Fruit fly (Drosophila melanogaster) whole organism, embryonic: ENCODE measurements around the gene CG11617.
A peak's percentile ranks its signal among the peaks of the same experiment; 100 is the strongest.

Source experiments
- Ada2b ChIP-seq: fragments of 200-800 bp; sonication (Bioruptor generic); IDR thresholded peaks from 2 replicates; pipeline ENCODE4 v1.3.6; 2022; ENCODE audit warnings: missing biosample characterization, missing genetic modification characterization
- Adf1 ChIP-seq: fragments of 200-800 bp; sonication (Bioruptor generic); IDR thresholded peaks from 2 replicates; pipeline ENCODE4 v1.3.6; 2022; ENCODE audit warnings: missing biosample characterization, missing genetic modification characterization
- BEAF-32 ChIP-seq: fragments of 200-800 bp; sonication (Bioruptor generic); optimal IDR thresholded peaks from 3 replicates; lab custom pipeline; 2017; ENCODE audit warnings: missing biosample characterization, missing genetic modification characterization, mild to moderate bottlenecking, moderate library complexity, missing genetic modification reagents
- C15 ChIP-seq: fragments of 200-800 bp; sonication (Bioruptor generic); IDR thresholded peaks from 3 replicates; pipeline ENCODE4 v1.3.6; 2022; ENCODE audit warnings: missing biosample characterization, missing genetic modification characterization
- CG10274 ChIP-seq: fragments of 200-800 bp; sonication (Bioruptor generic); optimal IDR thresholded peaks from 3 replicates; lab custom pipeline; 2017; ENCODE audit warnings: missing biosample characterization, mild to moderate bottlenecking, missing genetic modification characterization
- CG12104 ChIP-seq: fragments of 200-800 bp; sonication (Bioruptor generic); optimal IDR thresholded peaks from 3 replicates; lab custom pipeline; 2016; ENCODE audit warnings: missing biosample characterization, missing genetic modification characterization
- CG12299 ChIP-seq: fragments of 200-800 bp; sonication (Bioruptor generic); optimal IDR thresholded peaks from 2 replicates; lab custom pipeline; 2018; ENCODE audit warnings: missing biosample characterization, mild to moderate bottlenecking, missing genetic modification characterization
- CG1233 ChIP-seq: fragments of 200-800 bp; sonication (Bioruptor generic); optimal IDR thresholded peaks from 4 replicates; lab custom pipeline; 2018; ENCODE audit warnings: missing biosample characterization, mild to moderate bottlenecking, missing genetic modification characterization
- CG12942 ChIP-seq: fragments of 200-800 bp; sonication (Bioruptor generic); optimal IDR thresholded peaks from 3 replicates; lab custom pipeline; 2016; ENCODE audit warnings: missing biosample characterization, missing genetic modification characterization
- CG14441 ChIP-seq: fragments of 200-800 bp; sonication (Bioruptor generic); IDR thresholded peaks from 2 replicates; pipeline ENCODE4 v1.3.6; 2022; ENCODE audit warnings: missing biosample characterization, missing genetic modification characterization
- CG14667 ChIP-seq: fragments of 200-800 bp; sonication (Bioruptor generic); IDR thresholded peaks from 2 replicates; pipeline ENCODE4 v1.3.6; 2022; ENCODE audit warnings: missing biosample characterization, missing genetic modification characterization
- CG15696 ChIP-seq: fragments of 200-800 bp; sonication (Bioruptor generic); optimal IDR thresholded peaks from 2 replicates; lab custom pipeline; 2019; ENCODE audit warnings: missing biosample characterization, mild to moderate bottlenecking, missing genetic modification characterization, moderate library complexity
- CG17612 ChIP-seq: fragments of 200-800 bp; sonication (Bioruptor generic); IDR thresholded peaks from 2 replicates; pipeline ENCODE4 v1.3.6; 2022; ENCODE audit warnings: missing biosample characterization, missing genetic modification characterization
- CG1792 ChIP-seq: fragments of 200-800 bp; sonication (Bioruptor generic); optimal IDR thresholded peaks from 2 replicates; lab custom pipeline; 2016; ENCODE audit warnings: missing biosample characterization, missing genetic modification characterization
- CG18262 ChIP-seq: fragments of 200-800 bp; optimal IDR thresholded peaks from 3 replicates; lab custom pipeline; 2019; ENCODE audit warnings: missing biosample characterization, mild to moderate bottlenecking, missing genetic modification characterization, moderate library complexity
- CG31441 ChIP-seq: fragments of 200-800 bp; sonication (Bioruptor generic); IDR thresholded peaks from 2 replicates; pipeline ENCODE4 v1.3.6; 2022; ENCODE audit warnings: missing biosample characterization, missing genetic modification characterization
- CG3281 ChIP-seq: fragments of 200-800 bp; sonication (Bioruptor generic); optimal IDR thresholded peaks from 3 replicates; lab custom pipeline; 2017; ENCODE audit warnings: missing biosample characterization, mild to moderate bottlenecking, missing genetic modification characterization
- CG5180 ChIP-seq: fragments of 200-800 bp; sonication (Bioruptor generic); optimal IDR thresholded peaks from 3 replicates; lab custom pipeline; 2017; ENCODE audit warnings: missing biosample characterization, missing genetic modification characterization, mild to moderate bottlenecking, moderate library complexity, missing genetic modification reagents
- CG5245 ChIP-seq: fragments of 200-800 bp; sonication (Bioruptor generic); optimal IDR thresholded peaks from 3 replicates; lab custom pipeline; 2016; ENCODE audit warnings: missing biosample characterization, missing genetic modification characterization
- CG6175 ChIP-seq: fragments of 200-800 bp; sonication (Bioruptor generic); IDR thresholded peaks from 3 replicates; pipeline ENCODE4 v1.3.6; 2022; ENCODE audit warnings: missing biosample characterization, missing genetic modification characterization
- CG6683 ChIP-seq: fragments of 200-800 bp; sonication (Bioruptor generic); optimal IDR thresholded peaks from 2 replicates; lab custom pipeline; 2017; ENCODE audit warnings: missing biosample characterization, mild to moderate bottlenecking, missing genetic modification characterization, missing genetic modification reagents
- CG7372 ChIP-seq: fragments of 200-800 bp; sonication (Bioruptor generic); IDR thresholded peaks from 2 replicates; pipeline ENCODE4 v1.3.6; 2022; ENCODE audit warnings: missing biosample characterization, missing genetic modification characterization
- CG7928 ChIP-seq: fragments of 200-800 bp; sonication (Bioruptor generic); optimal IDR thresholded peaks from 2 replicates; lab custom pipeline; 2017; ENCODE audit warnings: missing biosample characterization, mild to moderate bottlenecking, missing genetic modification characterization
- CTCF ChIP-seq: fragments of 200-800 bp; sonication (Bioruptor generic); optimal IDR thresholded peaks from 2 replicates; lab custom pipeline; 2017; ENCODE audit warnings: missing biosample characterization, mild to moderate bottlenecking, missing genetic modification characterization, moderate library complexity
- CrebB ChIP-seq: fragments of 200-800 bp; sonication (Bioruptor generic); optimal IDR thresholded peaks from 3 replicates; lab custom pipeline; 2018; ENCODE audit warnings: missing biosample characterization, mild to moderate bottlenecking, missing genetic modification characterization
- Dip3 ChIP-seq: fragments of 200-800 bp; sonication (Bioruptor generic); optimal IDR thresholded peaks from 3 replicates; lab custom pipeline; 2016; ENCODE audit warnings: missing biosample characterization, missing genetic modification characterization
- Doc3 ChIP-seq: fragments of 200-800 bp; sonication (Bioruptor generic); IDR thresholded peaks from 3 replicates; pipeline ENCODE4 v1.3.6; 2022; ENCODE audit warnings: missing biosample characterization, missing genetic modification characterization; ENCODE audit not compliant: partially characterized antibody
- Fer2 ChIP-seq: fragments of 200-800 bp; sonication (Bioruptor generic); optimal IDR thresholded peaks from 2 replicates; lab custom pipeline; 2018; ENCODE audit warnings: missing biosample characterization, mild to moderate bottlenecking, missing genetic modification characterization, moderate library complexity
- Gsc ChIP-seq: fragments of 200-800 bp; sonication (Bioruptor generic); IDR thresholded peaks from 2 replicates; pipeline ENCODE4 v1.3.6; 2022; ENCODE audit warnings: missing biosample characterization, missing genetic modification characterization
- H2.0 ChIP-seq: fragments of 200-800 bp; sonication (Bioruptor generic); IDR thresholded peaks from 2 replicates; pipeline ENCODE4 v1.3.6; 2022; ENCODE audit warnings: missing biosample characterization, missing genetic modification characterization
- Hr39 ChIP-seq: fragments of >200 bp; optimal IDR thresholded peaks from 2 replicates; lab custom pipeline; 2017
- NC2β ChIP-seq: fragments of 200-800 bp; sonication (Bioruptor generic); optimal IDR thresholded peaks from 2 replicates; lab custom pipeline; 2016; ENCODE audit warnings: missing biosample characterization, missing genetic modification characterization
- Nf-YA ChIP-seq: fragments of 200-800 bp; sonication (Bioruptor generic); IDR thresholded peaks from 2 replicates; pipeline ENCODE4 v1.3.6; 2022; ENCODE audit warnings: missing biosample characterization, missing genetic modification characterization
- Rx ChIP-seq: fragments of 200-800 bp; sonication (Bioruptor generic); IDR thresholded peaks from 2 replicates; pipeline ENCODE4 v1.3.6; 2022; ENCODE audit warnings: missing biosample characterization, missing genetic modification characterization
- ac ChIP-seq: fragments of 200-800 bp; sonication (Bioruptor generic); optimal IDR thresholded peaks from 3 replicates; lab custom pipeline; 2017; ENCODE audit warnings: missing biosample characterization, mild to moderate bottlenecking, missing genetic modification characterization
- croc ChIP-seq: fragments of 200-800 bp; sonication (Bioruptor generic); conservative IDR thresholded peaks from 3 replicates; pipeline ENCODE4 v1.3.6; 2022; ENCODE audit warnings: missing biosample characterization, missing genetic modification characterization
- gsb-n ChIP-seq: fragments of 200-800 bp; sonication (Bioruptor generic); optimal IDR thresholded peaks from 3 replicates; lab custom pipeline; 2018; ENCODE audit warnings: missing biosample characterization, mild to moderate bottlenecking, missing genetic modification characterization
- inv ChIP-seq: fragments of 200-800 bp; sonication (Bioruptor generic); IDR thresholded peaks from 2 replicates; pipeline ENCODE4 v1.3.6; 2022; ENCODE audit warnings: missing biosample characterization, missing genetic modification characterization; ENCODE audit not compliant: partially characterized antibody
- kah ChIP-seq: fragments of 200-800 bp; sonication (Bioruptor generic); optimal IDR thresholded peaks from 2 replicates; lab custom pipeline; 2018; ENCODE audit warnings: missing biosample characterization, mild to moderate bottlenecking, missing genetic modification characterization
- kni ChIP-seq: fragments of 200-800 bp; sonication (Bioruptor generic); optimal IDR thresholded peaks from 3 replicates; lab custom pipeline; 2017; ENCODE audit warnings: mild to moderate bottlenecking, missing biosample characterization, missing genetic modification reagents, missing genetic modification characterization
- pita ChIP-seq: fragments of 200-800 bp; sonication (Bioruptor generic); optimal IDR thresholded peaks from 2 replicates; lab custom pipeline; 2017; ENCODE audit warnings: missing biosample characterization, mild to moderate bottlenecking, missing genetic modification characterization
- psq ChIP-seq: fragments of 200-800 bp; sonication (Bioruptor generic); optimal IDR thresholded peaks from 2 replicates; lab custom pipeline; 2017; ENCODE audit warnings: missing biosample characterization, missing genetic modification characterization
- schlank ChIP-seq: fragments of 200-800 bp; sonication (Bioruptor generic); optimal IDR thresholded peaks from 2 replicates; lab custom pipeline; 2018; ENCODE audit warnings: missing biosample characterization, mild to moderate bottlenecking, missing genetic modification characterization
- sens ChIP-seq: fragments of 200-800 bp; sonication (Bioruptor generic); peaks from one replicate; lab custom pipeline; 2016; ENCODE audit warnings: missing biosample characterization, missing genetic modification characterization
- shn ChIP-seq: fragments of 200-800 bp; sonication (Bioruptor generic); optimal IDR thresholded peaks from 3 replicates; lab custom pipeline; 2016; ENCODE audit warnings: missing biosample characterization, missing genetic modification characterization
- sima ChIP-seq: fragments of 200-800 bp; sonication (Bioruptor generic); optimal IDR thresholded peaks from 2 replicates; lab custom pipeline; 2016; ENCODE audit warnings: missing biosample characterization, missing genetic modification characterization
- sob ChIP-seq: fragments of 200-800 bp; sonication (Bioruptor generic); IDR thresholded peaks from 2 replicates; pipeline ENCODE4 v1.3.6; 2022; ENCODE audit warnings: missing biosample characterization, missing genetic modification characterization
- ssp ChIP-seq: fragments of 200-800 bp; sonication (Bioruptor generic); IDR thresholded peaks from 2 replicates; pipeline ENCODE4 v1.3.6; 2022; ENCODE audit warnings: missing biosample characterization, missing genetic modification characterization
- stc ChIP-seq: fragments of 200-800 bp; sonication (Bioruptor generic); IDR thresholded peaks from 2 replicates; pipeline ENCODE4 v1.3.6; 2022; ENCODE audit warnings: missing biosample characterization, missing genetic modification characterization
- sug ChIP-seq: fragments of 200-800 bp; optimal IDR thresholded peaks from 2 replicates; lab custom pipeline; 2019; ENCODE audit warnings: missing biosample characterization, mild to moderate bottlenecking, missing genetic modification characterization, moderate library complexity
- usp ChIP-seq: fragments of >200 bp; optimal IDR thresholded peaks from 2 replicates; lab custom pipeline; 2017; ENCODE audit warnings: missing biosample characterization, missing genetic modification characterization
- wor ChIP-seq: fragments of 200-800 bp; sonication (Bioruptor generic); IDR thresholded peaks from 2 replicates; pipeline ENCODE4 v1.3.6; 2022; ENCODE audit warnings: missing biosample characterization, missing genetic modification characterization
- z ChIP-seq: fragments of 200-800 bp; sonication (Bioruptor generic); IDR thresholded peaks from 3 replicates; pipeline ENCODE4 v1.3.6; 2022; ENCODE audit warnings: missing biosample characterization, missing genetic modification characterization

The CG11617 gene

dm6 chr2L:221939-222489, 14.9 kb upstream of the CG11617 start (continued):
- TF ChIP-seq CG6175: no peak
- no peak for TF ChIP-seq CG7928 (GFP tag; lab: Kevin White, UChicago)
- TF ChIP-seq Gsc: no peak
- peak; percentile 11 for TF ChIP-seq CG18262 (tag; lab: Kevin White, UChicago)
- TF ChIP-seq sens (GFP tag; lab: Kevin White, UChicago): peak; percentile 72
- TF ChIP-seq CTCF (GFP tag; lab: Kevin White, UChicago): no peak
- TF ChIP-seq Fer2 (tag; lab: Kevin White, UChicago): no peak
- no peak for TF ChIP-seq CG10274 (GFP tag; lab: Kevin White, UChicago)
- peak; percentile 43; the same call in 1 of the 3 replicates for TF ChIP-seq Doc3 (GFP tag; lab: Robert Waterston, UW)
- TF ChIP-seq wor (GFP tag; lab: Robert Waterston, UW): no peak
- no peak for TF ChIP-seq CG12299 (tag; lab: Kevin White, UChicago)
- peak; percentile 25 for TF ChIP-seq CG15696 (tag; lab: Kevin White, UChicago)
- TF ChIP-seq CG14667 (GFP tag; lab: Robert Waterston, UW): no peak
- peak; percentile 98 for TF ChIP-seq kni (GFP tag; lab: Kevin White, UChicago)
- TF ChIP-seq CG1792: no peak
- no peak for TF ChIP-seq Rx
- TF ChIP-seq kah (GFP tag; lab: Kevin White, UChicago): peak; percentile 16
- no peak for TF ChIP-seq CG5180 (GFP tag; lab: Kevin White, UChicago)
- no peak for TF ChIP-seq Ada2b
- TF ChIP-seq CG31441: no peak; the same call in 1 of the 2 replicates
- no peak for TF ChIP-seq stc (GFP tag; lab: Robert Waterston, UW)
- no peak for TF ChIP-seq croc (GFP tag; lab: Robert Waterston, UW)
- no peak for TF ChIP-seq pita (GFP tag; lab: Kevin White, UChicago)
- no peak for TF ChIP-seq Nf-YA
- TF ChIP-seq Dip3 (GFP tag; lab: Kevin White, UChicago): no peak
- TF ChIP-seq Adf1 (GFP tag; lab: Robert Waterston, UW): peak; percentile 64
- no peak for TF ChIP-seq BEAF-32 (GFP tag; lab: Kevin White, UChicago)
- no peak for TF ChIP-seq CG3281 (GFP tag; lab: Kevin White, UChicago)
- TF ChIP-seq CG14441 (GFP tag; lab: Robert Waterston, UW): no peak
- no peak for TF ChIP-seq CG17612
- no peak for TF ChIP-seq inv (GFP tag; lab: Robert Waterston, UW)
- TF ChIP-seq schlank (tag; lab: Kevin White, UChicago): no peak
- peak; percentile 43 for TF ChIP-seq psq
- TF ChIP-seq H2.0 (GFP tag; lab: Robert Waterston, UW): no peak
- TF ChIP-seq sob: peak; percentile 45; the same call in 1 of the 2 replicates
- TF ChIP-seq CrebB (tag; lab: Kevin White, UChicago): no peak
- no peak for TF ChIP-seq sima (GFP tag; lab: Kevin White, UChicago)
- TF ChIP-seq usp (GFP tag; lab: Kevin White, UChicago): no peak
- TF ChIP-seq CG7372 (GFP tag; lab: Robert Waterston, UW): no peak
- TF ChIP-seq C15: no peak
- peak; percentile 20 for TF ChIP-seq gsb-n (tag; lab: Kevin White, UChicago)
- TF ChIP-seq ac: no peak
- no peak for TF ChIP-seq CG12942 (GFP tag; lab: Kevin White, UChicago)
- no peak for TF ChIP-seq shn
- no peak for TF ChIP-seq CG12104 (GFP tag; lab: Kevin White, UChicago)
- TF ChIP-seq CG6683 (GFP tag; lab: Kevin White, UChicago): no peak
- TF ChIP-seq NC2β (GFP tag; lab: Kevin White, UChicago): no peak
- no peak for TF ChIP-seq ssp (GFP tag; lab: Robert Waterston, UW)
- TF ChIP-seq sug (tag; lab: Kevin White, UChicago): peak; percentile 22
- TF ChIP-seq z: peak; percentile 83
- TF ChIP-seq Hr39 (lab: Kevin White, UChicago): no peak
- TF ChIP-seq CG1233: no peak
- no peak for TF ChIP-seq CG5245 (GFP tag; lab: Kevin White, UChicago)
